Fruit fly (Drosophila melanogaster) whole organism, embryonic: ENCODE results near the gene AspRS-m.

ENCODE experiments used
- Aef1 ChIP-seq: fragments of 200-800 bp; sonication (Bioruptor generic); IDR thresholded peaks from 3 replicates; pipeline ENCODE4 v1.3.6; 2022; ENCODE audit warnings: missing biosample characterization, missing genetic modification characterization
- Antp ChIP-seq: fragments of 200-800 bp; sonication (Bioruptor generic); optimal IDR thresholded peaks from 3 replicates; lab custom pipeline; 2016; ENCODE audit warnings: missing biosample characterization, missing genetic modification characterization
- CG10321 ChIP-seq: fragments of 200-800 bp; sonication (Bioruptor generic); IDR thresholded peaks from 2 replicates; pipeline ENCODE4 v1.3.6; 2022; ENCODE audit warnings: missing biosample characterization, missing genetic modification characterization
- CG11504 ChIP-seq: fragments of 200-800 bp; sonication (Bioruptor generic); optimal IDR thresholded peaks from 3 replicates; lab custom pipeline; 2019; ENCODE audit warnings: missing biosample characterization, mild to moderate bottlenecking, missing genetic modification characterization, moderate library complexity
- CG12104 ChIP-seq: fragments of 200-800 bp; sonication (Bioruptor generic); optimal IDR thresholded peaks from 3 replicates; lab custom pipeline; 2016; ENCODE audit warnings: missing biosample characterization, missing genetic modification characterization
- CG12659 ChIP-seq: fragments of 200-800 bp; sonication (Bioruptor generic); optimal IDR thresholded peaks from 3 replicates; lab custom pipeline; 2017; ENCODE audit warnings: mild to moderate bottlenecking, missing biosample characterization, missing genetic modification reagents, missing genetic modification characterization
- CG13296 ChIP-seq: fragments of 200-800 bp; sonication (Bioruptor generic); optimal IDR thresholded peaks from 3 replicates; lab custom pipeline; 2018; ENCODE audit warnings: missing biosample characterization, mild to moderate bottlenecking, missing genetic modification characterization
- CG14441 ChIP-seq: fragments of 200-800 bp; sonication (Bioruptor generic); IDR thresholded peaks from 2 replicates; pipeline ENCODE4 v1.3.6; 2022; ENCODE audit warnings: missing biosample characterization, missing genetic modification characterization
- CG16779 ChIP-seq: fragments of 200-800 bp; sonication (Bioruptor generic); IDR thresholded peaks from 2 replicates; pipeline ENCODE4 v1.3.6; 2022; ENCODE audit warnings: missing biosample characterization, missing genetic modification characterization
- CG16815 ChIP-seq: fragments of 200-800 bp; sonication (Bioruptor generic); optimal IDR thresholded peaks from 3 replicates; lab custom pipeline; 2017; ENCODE audit warnings: missing biosample characterization, mild to moderate bottlenecking, missing genetic modification characterization
- CG17829 ChIP-seq: fragments of 200-800 bp; optimal IDR thresholded peaks from 2 replicates; lab custom pipeline; 2019; ENCODE audit warnings: missing biosample characterization, mild to moderate bottlenecking, missing genetic modification characterization, moderate library complexity
- CG18262 ChIP-seq: fragments of 200-800 bp; optimal IDR thresholded peaks from 3 replicates; lab custom pipeline; 2019; ENCODE audit warnings: missing biosample characterization, mild to moderate bottlenecking, missing genetic modification characterization, moderate library complexity
- CG18476 ChIP-seq: fragments of 200-800 bp; sonication (Bioruptor generic); optimal IDR thresholded peaks from 2 replicates; lab custom pipeline; 2016; ENCODE audit warnings: missing biosample characterization, mild to moderate bottlenecking, missing genetic modification characterization
- CG18599 ChIP-seq: fragments of 200-800 bp; sonication (Bioruptor generic); optimal IDR thresholded peaks from 3 replicates; lab custom pipeline; 2017; ENCODE audit warnings: missing biosample characterization, missing genetic modification characterization, mild to moderate bottlenecking, moderate library complexity, missing genetic modification reagents
- CG2116 ChIP-seq: fragments of 200-800 bp; sonication (Bioruptor generic); optimal IDR thresholded peaks from 3 replicates; lab custom pipeline; 2018; ENCODE audit warnings: missing biosample characterization, mild to moderate bottlenecking, missing genetic modification characterization
- CG2202 ChIP-seq: fragments of 200-800 bp; sonication (Bioruptor generic); optimal IDR thresholded peaks from 2 replicates; lab custom pipeline; 2018; ENCODE audit warnings: missing biosample characterization, mild to moderate bottlenecking, missing genetic modification characterization
- CG4707 ChIP-seq: fragments of 200-800 bp; sonication (Bioruptor generic); optimal IDR thresholded peaks from 2 replicates; lab custom pipeline; 2018; ENCODE audit warnings: missing biosample characterization, mild to moderate bottlenecking, missing genetic modification characterization, moderate library complexity
- CG7556 ChIP-seq: fragments of 200-800 bp; sonication (Bioruptor generic); optimal IDR thresholded peaks from 2 replicates; lab custom pipeline; 2017; ENCODE audit warnings: missing biosample characterization, mild to moderate bottlenecking, missing genetic modification characterization
- CG9215 ChIP-seq: fragments of 200-800 bp; sonication (Bioruptor generic); IDR thresholded peaks from 2 replicates; pipeline ENCODE4 v1.3.6; 2022; ENCODE audit warnings: missing biosample characterization, missing genetic modification characterization
- CTCF ChIP-seq: fragments of 200-800 bp; sonication (Bioruptor generic); optimal IDR thresholded peaks from 2 replicates; lab custom pipeline; 2017; ENCODE audit warnings: missing biosample characterization, mild to moderate bottlenecking, missing genetic modification characterization, moderate library complexity
- Chrac-16 ChIP-seq: fragments of 200-800 bp; sonication (Bioruptor generic); optimal IDR thresholded peaks from 3 replicates; lab custom pipeline; 2016; ENCODE audit warnings: missing biosample characterization, missing genetic modification characterization
- Ets65A ChIP-seq: fragments of 200-800 bp; sonication (Bioruptor generic); peaks from one replicate; lab custom pipeline; 2016; ENCODE audit warnings: missing biosample characterization, missing genetic modification characterization
- Ets97D ChIP-seq: fragments of 200-800 bp; sonication (Bioruptor generic); optimal IDR thresholded peaks from 3 replicates; lab custom pipeline; 2016; ENCODE audit warnings: missing biosample characterization, missing genetic modification characterization
- Gsc ChIP-seq: fragments of 200-800 bp; sonication (Bioruptor generic); IDR thresholded peaks from 2 replicates; pipeline ENCODE4 v1.3.6; 2022; ENCODE audit warnings: missing biosample characterization, missing genetic modification characterization
- H2.0 ChIP-seq: fragments of 200-800 bp; sonication (Bioruptor generic); IDR thresholded peaks from 2 replicates; pipeline ENCODE4 v1.3.6; 2022; ENCODE audit warnings: missing biosample characterization, missing genetic modification characterization
- Hr51 ChIP-seq, 2 experiments: fragments of 200-800 bp; sonication (Bioruptor generic); optimal IDR thresholded peaks; 2 replicates in 1 of 2; 3 replicates in 1 of 2; lab custom pipeline; 2016 to 2018; ENCODE audit warnings: missing biosample characterization in 2 of 2, missing genetic modification characterization in 2 of 2, mild to moderate bottlenecking in 1 of 2, moderate library complexity in 1 of 2
- Meics ChIP-seq: fragments of 200-800 bp; sonication (Bioruptor generic); optimal IDR thresholded peaks from 2 replicates; lab custom pipeline; 2017; ENCODE audit warnings: missing biosample characterization, mild to moderate bottlenecking, missing genetic modification characterization
- Rx ChIP-seq: fragments of 200-800 bp; sonication (Bioruptor generic); IDR thresholded peaks from 2 replicates; pipeline ENCODE4 v1.3.6; 2022; ENCODE audit warnings: missing biosample characterization, missing genetic modification characterization
- Sox102F ChIP-seq: fragments of 200-800 bp; sonication (Bioruptor generic); optimal IDR thresholded peaks from 2 replicates; lab custom pipeline; 2018; ENCODE audit warnings: missing biosample characterization, mild to moderate bottlenecking, missing genetic modification characterization, moderate library complexity
- abd-A ChIP-seq: fragments of 200-800 bp; sonication (Bioruptor generic); optimal IDR thresholded peaks from 3 replicates; lab custom pipeline; 2019; ENCODE audit warnings: missing biosample characterization, mild to moderate bottlenecking, missing genetic modification characterization, moderate library complexity
- aop ChIP-seq: fragments of 200-800 bp; sonication (Bioruptor generic); IDR thresholded peaks from 2 replicates; pipeline ENCODE4 v1.3.6; 2022; ENCODE audit warnings: missing biosample characterization, missing genetic modification characterization
- bigmax ChIP-seq: fragments of 200-800 bp; sonication (Bioruptor generic); optimal IDR thresholded peaks from 2 replicates; lab custom pipeline; 2018; ENCODE audit warnings: missing biosample characterization, mild to moderate bottlenecking, missing genetic modification characterization
- cg ChIP-seq: fragments of 200-800 bp; sonication (Bioruptor generic); optimal IDR thresholded peaks from 3 replicates; lab custom pipeline; 2019; ENCODE audit warnings: missing biosample characterization, mild to moderate bottlenecking, missing genetic modification characterization, moderate library complexity
- crol ChIP-seq: fragments of 200-800 bp; sonication (Bioruptor generic); IDR thresholded peaks from 2 replicates; pipeline ENCODE4 v1.3.6; 2022; ENCODE audit warnings: missing biosample characterization, missing genetic modification characterization
- dan ChIP-seq: fragments of 200-800 bp; sonication (Bioruptor generic); IDR thresholded peaks from 2 replicates; pipeline ENCODE4 v1.3.6; 2022; ENCODE audit warnings: missing biosample characterization, missing genetic modification characterization
- fd64A ChIP-seq: fragments of 200-800 bp; sonication (Bioruptor generic); optimal IDR thresholded peaks from 3 replicates; lab custom pipeline; 2018; ENCODE audit warnings: missing biosample characterization, mild to moderate bottlenecking, missing genetic modification characterization
- fd96Cb ChIP-seq: fragments of 200-800 bp; sonication (Bioruptor generic); optimal IDR thresholded peaks from 2 replicates; lab custom pipeline; 2018; ENCODE audit warnings: missing biosample characterization, mild to moderate bottlenecking, missing genetic modification characterization, moderate library complexity
- fu2 ChIP-seq: fragments of 200-800 bp; sonication (Bioruptor generic); optimal IDR thresholded peaks from 2 replicates; lab custom pipeline; 2016; ENCODE audit warnings: missing biosample characterization, missing genetic modification characterization
- gem ChIP-seq: fragments of 200-800 bp; sonication (Bioruptor generic); optimal IDR thresholded peaks from 2 replicates; lab custom pipeline; 2019; ENCODE audit warnings: missing biosample characterization, mild to moderate bottlenecking, missing genetic modification characterization, moderate library complexity
- grau ChIP-seq: fragments of 200-800 bp; optimal IDR thresholded peaks from 3 replicates; lab custom pipeline; 2019; ENCODE audit warnings: missing biosample characterization, mild to moderate bottlenecking, missing genetic modification characterization, moderate library complexity
- her ChIP-seq: fragments of 200-800 bp; sonication (Bioruptor generic); optimal IDR thresholded peaks from 2 replicates; lab custom pipeline; 2016; ENCODE audit warnings: missing biosample characterization, missing genetic modification characterization
- jing ChIP-seq: fragments of 200-800 bp; sonication (Bioruptor generic); optimal IDR thresholded peaks from 2 replicates; lab custom pipeline; 2018; ENCODE audit warnings: missing biosample characterization, mild to moderate bottlenecking, missing genetic modification characterization
- mld ChIP-seq: fragments of 200-800 bp; sonication (Bioruptor generic); IDR thresholded peaks from 3 replicates; pipeline ENCODE4 v1.3.6; 2022; ENCODE audit warnings: missing biosample characterization, missing genetic modification characterization; ENCODE audit not compliant: partially characterized antibody
- oc ChIP-seq: fragments of 200-800 bp; sonication (Bioruptor generic); optimal IDR thresholded peaks from 2 replicates; lab custom pipeline; 2018; ENCODE audit warnings: missing biosample characterization, mild to moderate bottlenecking, missing genetic modification characterization, moderate library complexity
- pb ChIP-seq: fragments of 200-800 bp; sonication (Bioruptor generic); optimal IDR thresholded peaks from 3 replicates; lab custom pipeline; 2016; ENCODE audit warnings: missing biosample characterization, missing genetic modification characterization
- pfk ChIP-seq: fragments of 200-800 bp; sonication (Bioruptor generic); optimal IDR thresholded peaks from 2 replicates; lab custom pipeline; 2018; ENCODE audit warnings: missing biosample characterization, mild to moderate bottlenecking, missing genetic modification characterization, moderate library complexity
- pnt ChIP-seq: fragments of 200-800 bp; sonication (Bioruptor generic); optimal IDR thresholded peaks from 3 replicates; lab custom pipeline; 2016; ENCODE audit warnings: missing biosample characterization, missing genetic modification characterization
- pum ChIP-seq: fragments of 200-800 bp; sonication (Bioruptor generic); optimal IDR thresholded peaks from 2 replicates; lab custom pipeline; 2016; ENCODE audit warnings: missing biosample characterization, missing genetic modification characterization
- ranshi ChIP-seq: fragments of 200-800 bp; sonication (Bioruptor generic); IDR thresholded peaks from 2 replicates; pipeline ENCODE4 v1.3.6; 2022; ENCODE audit warnings: missing biosample characterization, missing genetic modification characterization
- shn ChIP-seq: fragments of 200-800 bp; sonication (Bioruptor generic); optimal IDR thresholded peaks from 3 replicates; lab custom pipeline; 2016; ENCODE audit warnings: missing biosample characterization, missing genetic modification characterization
- sisA ChIP-seq: fragments of 200-800 bp; sonication (Bioruptor generic); IDR thresholded peaks from 2 replicates; pipeline ENCODE4 v1.3.6; 2022; ENCODE audit warnings: missing biosample characterization, missing genetic modification characterization
- ssp ChIP-seq: fragments of 200-800 bp; sonication (Bioruptor generic); IDR thresholded peaks from 2 replicates; pipeline ENCODE4 v1.3.6; 2022; ENCODE audit warnings: missing biosample characterization, missing genetic modification characterization
- tgo ChIP-seq: fragments of 200-800 bp; sonication (Bioruptor generic); IDR thresholded peaks from 3 replicates; pipeline ENCODE4 v1.3.6; 2022; ENCODE audit warnings: missing biosample characterization, missing genetic modification characterization

Gene AspRS-m

DNA sequence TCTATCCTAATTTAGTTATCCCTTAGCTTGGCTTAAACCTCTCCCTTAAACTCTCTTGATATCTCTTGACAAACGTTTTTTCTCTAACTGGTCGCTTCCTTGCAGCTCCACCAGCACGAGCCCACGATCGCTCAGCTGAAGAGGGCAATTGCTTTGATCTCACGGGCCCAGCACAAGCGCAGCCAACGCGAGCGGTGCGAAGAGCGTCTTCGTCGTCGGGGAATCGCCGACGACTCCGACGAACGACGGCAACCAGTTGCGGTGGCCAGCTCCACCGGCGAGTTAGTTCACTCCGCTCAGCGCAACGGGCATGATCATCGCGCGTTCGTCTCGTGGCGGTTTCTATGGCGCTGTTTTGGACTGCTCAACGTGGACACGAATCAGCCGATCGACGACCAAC is 54.1 kb downstream of the AspRS-m start (continued):
- TF ChIP-seq CG4707 (GFP tag; lab: Kevin White, UChicago) (no peak), CG10321 (GFP tag; lab: Robert Waterston, UW) (no peak), mld (GFP tag; lab: Robert Waterston, UW) (no peak), CG13296 (GFP tag; lab: Kevin White, UChicago) (peak; percentile 22), fu2 (GFP tag; lab: Kevin White, UChicago) (no peak), abd-A (tag; lab: Kevin White, UChicago) (no peak), CG2202 (tag; lab: Kevin White, UChicago) (no peak), sisA (GFP tag; lab: Robert Waterston, UW) (no peak), oc (tag; lab: Kevin White, UChicago) (no peak), CG18599 (GFP tag; lab: Kevin White, UChicago) (no peak), Rx (GFP tag; lab: Robert Waterston, UW) (no peak), pnt (GFP tag; lab: Kevin White, UChicago) (no peak), Antp (GFP tag; lab: Kevin White, UChicago) (no peak), fd96Cb (no peak), pb (GFP tag; lab: Kevin White, UChicago) (peak; percentile 31), shn (GFP tag; lab: Kevin White, UChicago) (no peak), grau (tag; lab: Kevin White, UChicago) (no peak), CG16815 (GFP tag; lab: Kevin White, UChicago) (no peak), Hr51 (GFP tag; optimal IDR thresholded peaks at IDR 0.05; lab: Kevin White, UChicago) (no peak), crol (GFP tag; lab: Robert Waterston, UW) (no peak), Sox102F (GFP tag; lab: Kevin White, UChicago) (no peak), CG17829 (tag; lab: Kevin White, UChicago) (no peak), H2.0 (GFP tag; lab: Robert Waterston, UW) (no peak), CG14441 (GFP tag; lab: Robert Waterston, UW) (0 out of 2 replicates have a peak, but pooled peaks have one; percentile 19), Meics (GFP tag; lab: Kevin White, UChicago) (no peak), Gsc (GFP tag; lab: Robert Waterston, UW) (no peak), ranshi (GFP tag; lab: Robert Waterston, UW) (no peak), CG18262 (no peak), CG2116 (GFP tag; lab: Kevin White, UChicago) (no peak), CG12104 (GFP tag; lab: Kevin White, UChicago) (no peak), CG16779 (no peak), cg (no peak), her (GFP tag; lab: Kevin White, UChicago) (peak; percentile 34), dan (GFP tag; lab: Robert Waterston, UW) (no peak), Aef1 (GFP tag; lab: Robert Waterston, UW) (no peak), Ets65A (GFP tag; lab: Kevin White, UChicago) (peak; percentile 26), Ets97D (GFP tag; lab: Kevin White, UChicago) (no peak), ssp (GFP tag; lab: Robert Waterston, UW) (no peak), CG12659 (GFP tag; lab: Kevin White, UChicago) (no peak), CG18476 (GFP tag; lab: Kevin White, UChicago) (no peak), jing (GFP tag; lab: Kevin White, UChicago) (no peak), tgo (no peak), pfk (GFP tag; lab: Kevin White, UChicago) (no peak), bigmax (GFP tag; lab: Kevin White, UChicago) (no peak), pum (GFP tag; lab: Kevin White, UChicago) (no peak), aop (no peak), Chrac-16 (GFP tag; lab: Kevin White, UChicago) (no peak), CG7556 (GFP tag; lab: Kevin White, UChicago) (no peak), CG9215 (GFP tag; lab: Robert Waterston, UW) (no peak), CG11504 (tag; lab: Kevin White, UChicago) (no peak), gem (tag; lab: Kevin White, UChicago) (no peak), CTCF (no peak), fd64A (no peak)
